Worm (Caenorhabditis elegans) whole organism, L4/young adult: ENCODE measurements around the gene mex-6.
A peak's percentile ranks its signal among the peaks of the same experiment; 100 is the strongest.

ENCODE experiments used
- W03F9.2 ChIP-seq: fragments of 150-350 bp; optimal IDR thresholded peaks from 2 replicates; lab custom pipeline; 2014; ENCODE audit warnings: missing biosample characterization, missing genetic modification characterization
- dao-5 ChIP-seq: sonication (generic microtip); optimal IDR thresholded peaks from 2 replicates; lab custom pipeline; 2016; ENCODE audit warnings: missing genotype, missing genetic modification characterization, moderate library complexity, missing compliant biosample characterization
- him-1 ChIP-seq: sonication (generic microtip); optimal IDR thresholded peaks from 2 replicates; lab custom pipeline; 2016; ENCODE audit warnings: missing genotype, missing genetic modification reagents, missing genetic modification characterization, missing compliant biosample characterization

mex-6 gene

DNA sequence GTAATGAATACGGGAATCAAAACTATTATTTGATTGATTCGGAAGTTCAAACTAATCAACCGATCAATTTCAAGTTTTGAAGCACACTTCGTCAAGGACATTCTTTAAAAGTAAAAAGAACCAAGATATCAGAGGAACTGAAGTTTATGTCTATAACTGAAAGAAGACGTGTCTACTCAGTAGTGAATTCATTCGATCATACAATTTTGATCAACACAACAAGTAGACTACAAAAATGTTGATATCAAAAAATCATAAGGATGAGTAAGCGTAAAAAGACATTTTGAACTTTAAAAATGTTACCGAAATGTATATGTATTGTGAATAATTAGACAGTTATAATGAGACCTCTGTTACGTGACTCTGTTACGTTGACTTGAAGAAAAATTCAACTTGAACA lies 18.8 kb downstream of the mex-6 start, which contains the start of gene sra-4:
Gene sra-4, minus strand, starts transcription at position 101 of the 400 bp plus-strand sequence.
- TF ChIP-seq dao-5 (tag; lab: Kevin White, UChicago): no peak

DNA sequence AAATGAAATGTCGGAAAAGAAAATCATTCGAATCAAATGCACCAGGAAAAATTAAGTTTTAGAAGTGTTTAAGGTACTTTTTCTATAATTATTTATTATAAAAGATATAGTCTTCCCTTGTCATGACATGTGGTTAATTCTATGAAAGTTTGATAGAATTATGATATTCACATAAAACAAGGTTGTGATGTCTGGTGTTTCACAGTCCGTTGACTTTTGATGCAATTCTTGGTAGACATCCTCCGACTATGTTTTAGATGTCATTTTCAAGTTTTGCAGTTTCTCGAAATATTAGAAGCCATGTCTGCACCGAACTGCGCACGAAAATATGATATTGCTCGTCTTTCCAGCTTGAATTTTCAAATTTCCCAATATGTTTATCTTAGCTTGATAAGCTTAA lies 20.4 kb downstream of the mex-6 start, which contains the start of gene sra-7:
Gene sra-7, plus strand, starts transcription at position 301 of the 400 bp plus-strand sequence.
- no peak for TF ChIP-seq W03F9.2 (tag; lab: Kevin White, UChicago)
- no peak for TF ChIP-seq him-1 (tag; lab: Kevin White, UChicago)
- TF ChIP-seq dao-5 (tag; lab: Kevin White, UChicago): no peak

DNA sequence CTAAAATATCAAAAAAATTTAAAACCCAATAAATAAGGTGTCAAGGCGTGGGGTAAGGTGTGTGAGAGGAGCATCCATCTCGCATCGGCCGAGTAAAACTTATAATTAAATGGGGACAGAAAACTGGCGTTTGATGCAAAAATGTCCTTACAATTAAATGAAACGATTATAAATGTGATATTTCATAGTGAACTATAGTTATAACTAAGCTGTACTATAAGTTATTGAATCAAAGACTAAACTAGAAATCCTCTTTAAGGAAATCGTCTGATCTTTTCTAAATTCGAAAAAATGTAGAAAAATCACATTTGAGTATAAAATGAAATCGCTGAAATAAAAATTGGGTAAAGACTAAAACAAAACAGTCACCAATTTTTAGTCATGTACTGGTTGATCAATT lies 26.7 kb downstream of the mex-6 start, which contains the start of gene sra-6:
Gene sra-6, minus strand, starts transcription at position 101 of the 400 bp plus-strand sequence.
- TF ChIP-seq W03F9.2 (tag; lab: Kevin White, UChicago) (no peak), dao-5 (tag; lab: Kevin White, UChicago) (no peak), him-1 (tag; lab: Kevin White, UChicago) (no peak)

DNA sequence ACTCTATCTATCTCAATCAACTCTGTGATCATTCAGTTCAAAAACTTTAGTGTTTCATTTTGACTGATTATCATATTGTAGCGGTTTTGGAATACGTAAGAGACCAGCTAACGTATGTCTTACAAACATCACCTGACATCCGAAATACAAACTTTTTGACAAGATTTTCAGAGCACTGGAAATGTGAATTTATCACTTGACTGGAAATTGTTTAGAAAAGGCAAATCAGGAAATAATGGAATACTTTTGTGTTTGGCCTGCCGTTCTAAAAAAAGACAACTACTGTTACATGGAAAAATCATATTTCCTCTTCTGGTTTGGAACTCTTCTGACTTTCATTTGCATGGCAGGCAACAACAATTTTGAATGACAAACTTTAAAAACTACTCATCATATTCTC lies 27.6 kb downstream of the mex-6 start, which contains the start of gene F35H8.12:
Gene F35H8.12, plus strand, starts transcription at position 301 of the 400 bp plus-strand sequence.
- no peak for TF ChIP-seq dao-5 (tag; lab: Kevin White, UChicago)
- no peak for TF ChIP-seq him-1 (tag; lab: Kevin White, UChicago)

DNA sequence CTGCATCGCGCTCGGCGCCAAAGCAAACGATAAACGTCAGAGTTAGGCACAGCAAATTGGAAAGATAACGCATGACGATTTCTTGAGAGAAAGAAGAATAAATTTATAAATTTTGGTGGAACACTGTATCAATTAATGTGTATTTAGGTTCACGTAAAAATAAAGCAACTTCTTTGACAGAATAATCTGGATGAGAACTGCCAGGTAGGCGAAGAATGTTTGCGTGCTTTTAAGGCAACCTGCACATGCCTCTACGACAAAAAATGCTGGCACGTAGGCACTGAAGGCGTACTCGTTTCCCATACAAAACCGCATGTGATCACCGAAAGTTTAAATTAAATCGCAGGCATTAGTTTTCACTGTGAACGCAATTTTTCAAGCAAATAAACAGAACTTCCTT lies 29.2 kb downstream of the mex-6 start, which contains the start of gene F35H8.1:
Gene F35H8.1, minus strand, starts transcription at position 101 of the 400 bp plus-strand sequence.
- TF ChIP-seq him-1 (tag; lab: Kevin White, UChicago) (no peak), dao-5 (tag; lab: Kevin White, UChicago) (no peak), W03F9.2 (tag; lab: Kevin White, UChicago) (no peak)

DNA sequence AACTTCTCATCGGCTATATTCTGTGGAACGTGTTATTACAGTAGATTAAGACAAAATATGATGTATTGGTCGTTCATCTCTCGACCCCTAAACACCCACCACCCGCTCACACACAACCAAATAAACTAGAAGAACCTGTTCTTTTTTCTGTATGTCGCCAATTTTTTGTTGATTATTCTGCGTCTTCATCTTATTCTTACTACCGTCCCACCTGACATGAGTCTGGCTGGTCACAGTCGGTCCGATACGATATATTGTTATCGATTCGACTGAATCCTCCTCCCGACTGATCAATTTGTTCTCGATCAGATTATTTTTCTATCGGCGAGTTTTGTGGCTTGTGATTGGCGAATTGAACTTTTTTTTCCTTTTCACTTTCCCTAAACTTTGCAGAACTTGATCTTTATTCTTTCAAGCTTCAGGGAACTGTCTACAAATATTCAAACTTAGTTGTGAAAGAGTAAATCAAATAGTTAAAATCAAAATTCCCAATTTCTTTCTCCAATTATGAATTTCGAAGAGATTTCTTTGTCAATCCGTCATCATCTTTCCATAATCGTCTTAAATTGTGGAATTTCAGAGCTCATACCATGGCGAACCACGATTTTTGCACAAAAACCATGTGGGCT lies 31.1 kb downstream of the mex-6 start, which contains the start of gene F35H8.2:
Gene F35H8.2, plus strand, starts transcription at position 579 of the 629 bp plus-strand sequence.
- TF ChIP-seq W03F9.2 (tag; lab: Kevin White, UChicago): no peak
- no peak for TF ChIP-seq him-1 (tag; lab: Kevin White, UChicago)
- no peak for TF ChIP-seq dao-5 (tag; lab: Kevin White, UChicago)

DNA sequence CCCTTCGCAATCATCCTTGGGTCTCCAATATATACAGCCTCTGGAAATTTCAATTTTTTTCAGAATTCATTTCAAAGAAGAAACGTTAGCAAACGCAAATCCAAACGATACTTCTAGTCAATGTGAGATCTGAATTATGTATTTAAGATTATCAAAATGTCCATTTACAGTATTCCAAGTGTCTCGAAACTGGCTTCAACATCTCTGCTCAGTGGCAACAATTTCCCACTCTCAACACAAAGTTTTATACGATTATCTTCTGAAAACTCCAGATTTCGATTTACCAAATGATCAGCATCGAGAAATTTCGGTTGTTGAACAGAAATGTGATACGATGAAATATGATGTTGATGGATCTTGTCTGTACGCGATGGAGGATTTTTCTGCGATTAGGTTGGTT lies 32.6 kb downstream of the mex-6 start:
- TF ChIP-seq him-1 (tag; lab: Kevin White, UChicago): no peak
- no peak for TF ChIP-seq W03F9.2 (tag; lab: Kevin White, UChicago)
- TF ChIP-seq dao-5 (tag; lab: Kevin White, UChicago): no peak

DNA sequence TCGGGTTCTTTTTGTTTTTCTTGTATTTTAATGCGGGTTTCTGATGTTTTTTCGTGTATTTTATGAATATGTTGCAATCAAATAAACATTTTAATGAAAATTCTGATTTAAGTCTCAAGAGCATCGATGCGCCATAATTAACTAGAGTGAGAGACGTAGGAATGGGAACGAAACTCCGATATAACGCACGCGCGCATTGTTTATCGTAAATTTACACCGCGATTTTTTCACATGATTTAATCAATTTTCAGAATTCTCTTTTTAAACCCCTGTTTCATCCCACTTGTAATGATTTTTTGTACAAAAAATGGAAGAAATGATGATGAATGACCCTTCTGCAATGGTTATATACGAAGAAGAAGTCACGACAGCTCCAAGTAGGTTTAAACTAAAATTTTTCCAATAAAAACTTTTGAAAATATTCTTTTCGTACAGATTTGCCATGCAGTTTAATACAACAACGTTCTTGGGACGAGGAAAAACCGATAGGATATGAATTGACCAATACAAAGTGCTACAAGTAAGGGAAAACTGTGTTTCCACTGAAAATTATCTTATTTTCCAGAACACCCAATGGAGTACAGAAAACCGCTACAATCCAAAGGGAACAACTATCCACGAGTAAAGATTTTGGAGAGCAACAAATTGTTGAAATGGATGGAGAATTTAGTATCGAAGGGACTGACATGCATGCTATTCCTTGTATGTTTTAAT lies 33.6 kb downstream of the mex-6 start, which contains the start of gene zfp-2:
Gene zfp-2, plus strand, starts transcription at position 214 of the 714 bp plus-strand sequence.
- TF ChIP-seq W03F9.2 (tag; lab: Kevin White, UChicago): no peak
- no peak for TF ChIP-seq dao-5 (tag; lab: Kevin White, UChicago)
- TF ChIP-seq him-1 (tag; lab: Kevin White, UChicago): no peak

DNA sequence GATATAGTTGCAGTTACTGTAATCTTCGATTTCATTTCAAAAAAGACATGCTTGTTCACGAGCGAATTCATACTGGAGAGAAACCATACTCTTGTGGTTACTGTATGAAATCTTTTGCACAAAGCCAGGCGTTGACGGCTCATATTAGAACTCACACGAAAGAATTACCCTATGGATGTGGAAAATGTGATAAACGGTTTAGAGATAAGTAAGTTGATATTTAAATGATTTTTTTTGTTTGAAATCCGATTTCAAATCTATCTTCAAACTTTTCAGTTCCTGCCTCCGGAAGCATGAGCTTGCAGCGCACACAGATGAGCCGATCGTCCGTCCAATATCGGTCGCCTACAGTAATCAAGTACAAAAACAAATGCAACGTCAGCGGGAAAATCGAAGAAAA lies 34.9 kb downstream of the mex-6 start:
- TF ChIP-seq him-1 (tag; lab: Kevin White, UChicago) (no peak), W03F9.2 (tag; lab: Kevin White, UChicago) (no peak), dao-5 (tag; lab: Kevin White, UChicago) (no peak)

DNA sequence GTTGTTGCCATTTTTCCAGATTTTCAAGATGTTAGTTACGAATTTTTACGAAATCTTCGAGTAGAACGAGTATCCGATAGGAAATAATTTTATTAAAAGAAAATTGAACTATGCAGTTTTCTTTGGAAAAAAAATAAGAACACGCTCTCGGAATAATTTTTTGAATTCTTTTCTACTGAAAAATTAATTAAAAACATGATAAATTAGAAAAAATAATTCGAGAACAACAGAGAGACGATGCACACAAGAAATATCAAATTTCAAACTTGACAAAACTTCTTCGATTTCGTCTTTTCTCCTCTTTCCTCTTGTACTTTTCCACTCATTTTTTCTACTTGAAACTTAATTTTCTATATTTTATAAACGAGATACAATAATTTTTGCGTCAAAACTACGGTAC lies 36.0 kb downstream of the mex-6 start, which contains the start of gene F35H8.4:
Gene F35H8.4, minus strand, starts transcription at position 101 of the 400 bp plus-strand sequence.
- TF ChIP-seq him-1 (tag; lab: Kevin White, UChicago): no peak
- TF ChIP-seq W03F9.2 (tag; lab: Kevin White, UChicago): no peak
- TF ChIP-seq dao-5 (tag; lab: Kevin White, UChicago): no peak

DNA sequence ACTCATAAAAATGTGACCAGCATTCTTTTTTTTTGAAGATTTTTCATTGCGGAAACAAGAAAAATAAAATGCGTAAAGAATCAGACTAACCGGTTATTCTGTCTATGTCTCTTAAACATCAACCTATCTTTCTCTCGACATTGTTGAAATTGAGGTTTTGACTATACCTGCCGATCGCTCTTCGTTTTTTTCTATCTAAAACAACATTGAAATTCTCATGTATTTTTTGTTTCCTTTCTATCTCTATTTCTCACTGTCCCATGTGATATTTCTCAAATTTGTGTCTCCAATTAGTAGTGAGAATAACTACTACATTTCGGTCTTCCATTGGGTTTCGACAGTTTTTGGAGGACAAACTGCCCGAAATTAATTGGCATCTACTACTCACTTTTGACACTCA lies 36.9 kb downstream of the mex-6 start:
- TF ChIP-seq W03F9.2 (tag; lab: Kevin White, UChicago) (no peak), dao-5 (tag; lab: Kevin White, UChicago) (no peak), him-1 (tag; lab: Kevin White, UChicago) (no peak)

DNA sequence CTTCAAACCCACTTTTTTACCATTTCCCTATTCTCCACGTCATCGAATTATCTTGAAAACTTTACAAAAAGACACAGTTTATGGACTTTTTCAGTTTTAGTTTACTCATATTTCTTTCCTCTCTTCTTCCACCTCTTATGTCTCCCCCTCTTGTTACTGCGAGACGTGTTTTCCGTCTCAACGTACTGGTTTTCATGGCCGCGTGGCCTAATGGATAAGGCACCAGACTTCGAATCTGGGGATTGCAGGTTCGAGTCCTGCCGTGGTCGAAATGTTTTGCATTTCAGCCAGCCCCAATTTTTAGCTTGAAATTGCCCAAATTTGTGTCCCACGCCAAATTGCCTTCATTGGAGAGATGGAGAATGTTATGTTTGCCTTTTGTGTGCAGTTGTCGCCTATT lies 42.1 kb downstream of the mex-6 start:
- no peak for TF ChIP-seq W03F9.2 (tag; lab: Kevin White, UChicago)
- TF ChIP-seq dao-5 (tag; lab: Kevin White, UChicago): peak; percentile 80
- peak; percentile 49 for TF ChIP-seq him-1 (tag; lab: Kevin White, UChicago)

DNA sequence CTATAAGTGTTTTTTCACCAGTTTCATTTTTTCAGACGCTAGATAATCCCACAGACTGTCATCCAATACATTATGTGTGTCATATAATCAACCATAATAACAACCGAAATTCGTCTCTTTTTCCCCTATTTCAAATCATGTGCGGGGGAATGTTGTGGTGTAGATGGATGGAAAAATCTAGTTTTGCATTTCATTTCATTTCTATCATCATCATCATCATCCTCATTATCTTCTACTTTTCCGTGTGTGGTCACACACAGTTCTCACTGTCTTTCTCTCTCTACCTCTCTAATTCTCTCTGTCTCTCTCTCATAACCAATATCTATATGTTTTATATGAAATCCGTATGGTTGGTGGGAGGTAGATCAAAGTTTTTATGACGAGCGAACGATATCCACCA lies 49.4 kb downstream of the mex-6 start:
- TF ChIP-seq him-1 (tag; lab: Kevin White, UChicago): no peak
- no peak for TF ChIP-seq W03F9.2 (tag; lab: Kevin White, UChicago)
- no peak for TF ChIP-seq dao-5 (tag; lab: Kevin White, UChicago)
